Worm (Caenorhabditis elegans) whole organism, mixed stage, embryonic: Measurements from ENCODE around the gene ZC376.8.

ENCODE experiments used
- M03D4.4 ChIP-seq: sonication (generic microtip); optimal IDR thresholded peaks from 2 replicates; lab custom pipeline; 2017; ENCODE audit warnings: mild to moderate bottlenecking, missing genetic modification characterization, missing compliant biosample characterization
- bed-3 ChIP-seq: fragments of 200-800 bp; sonication (Bioruptor generic); optimal IDR thresholded peaks from 3 replicates; lab custom pipeline; 2018; ENCODE audit warnings: mild to moderate bottlenecking, missing genetic modification characterization, moderate library complexity, missing compliant biosample characterization
- blmp-1 ChIP-seq: fragments of 150-350 bp; optimal IDR thresholded peaks from 2 replicates; lab custom pipeline; 2014; ENCODE audit warnings: missing biosample characterization, missing genetic modification characterization
- ceh-39 ChIP-seq: fragments of 150-350 bp; optimal IDR thresholded peaks from 2 replicates; lab custom pipeline; 2014; ENCODE audit warnings: missing biosample characterization, missing genetic modification characterization
- ceh-43 ChIP-seq: fragments of 200-800 bp; sonication (Bioruptor generic); optimal IDR thresholded peaks from 2 replicates; lab custom pipeline; 2018; ENCODE audit warnings: mild to moderate bottlenecking, missing genetic modification characterization, moderate library complexity, missing compliant biosample characterization
- ces-1 ChIP-seq: fragments of 150-350 bp; optimal IDR thresholded peaks from 2 replicates; lab custom pipeline; 2014; ENCODE audit warnings: missing biosample characterization, missing genetic modification reagents, missing genetic modification characterization
- cnd-1 ChIP-seq: fragments of 200-800 bp; sonication (Bioruptor generic); optimal IDR thresholded peaks from 2 replicates; lab custom pipeline; 2018; ENCODE audit warnings: mild to moderate bottlenecking, missing genetic modification characterization, missing compliant biosample characterization
- elt-1 ChIP-seq: sonication (generic microtip); optimal IDR thresholded peaks from 2 replicates; lab custom pipeline; 2017; ENCODE audit warnings: missing genetic modification characterization, mild to moderate bottlenecking, missing compliant biosample characterization, antibody characterized with exemption, moderate library complexity, borderline replicate concordance; ENCODE audit not compliant: insufficient read depth
- elt-3 ChIP-seq: fragments of 150-350 bp; optimal IDR thresholded peaks from 2 replicates; lab custom pipeline; 2014; ENCODE audit warnings: missing biosample characterization, missing genetic modification characterization
- ham-2 ChIP-seq: fragments of 200-800 bp; sonication (Bioruptor generic); optimal IDR thresholded peaks from 2 replicates; lab custom pipeline; 2018; ENCODE audit warnings: mild to moderate bottlenecking, missing genetic modification characterization, missing compliant biosample characterization
- lin-13 ChIP-seq: fragments of 150-350 bp; optimal IDR thresholded peaks from 2 replicates; lab custom pipeline; 2014; ENCODE audit warnings: missing biosample characterization, missing genetic modification characterization
- lin-32 ChIP-seq: fragments of 200-800 bp; sonication (Bioruptor generic); optimal IDR thresholded peaks from 2 replicates; lab custom pipeline; 2018; ENCODE audit warnings: mild to moderate bottlenecking, missing genetic modification characterization, missing compliant biosample characterization
- lsy-2 ChIP-seq: fragments of 150-350 bp; optimal IDR thresholded peaks from 2 replicates; lab custom pipeline; 2014; ENCODE audit warnings: missing biosample characterization, missing genetic modification characterization
- mep-1 ChIP-seq: fragments of 150-350 bp; optimal IDR thresholded peaks from 2 replicates; lab custom pipeline; 2017; ENCODE audit warnings: missing biosample characterization, missing genetic modification reagents, missing genetic modification characterization, inconsistent platforms
- mls-2 ChIP-seq: sonication (generic microtip); optimal IDR thresholded peaks from 2 replicates; lab custom pipeline; 2016; ENCODE audit warnings: mild to moderate bottlenecking, missing genetic modification characterization, moderate library complexity, missing compliant biosample characterization
- nhr-12 ChIP-seq: fragments of 150-350 bp; optimal IDR thresholded peaks from 2 replicates; lab custom pipeline; 2014; ENCODE audit warnings: missing biosample characterization, missing genetic modification characterization
- nhr-2 ChIP-seq: fragments of 150-350 bp; optimal IDR thresholded peaks from 2 replicates; lab custom pipeline; 2014; ENCODE audit warnings: missing biosample characterization, missing genetic modification characterization
- nhr-28 ChIP-seq: fragments of 150-350 bp; optimal IDR thresholded peaks from 2 replicates; lab custom pipeline; 2014; ENCODE audit warnings: missing biosample characterization, missing genetic modification characterization
- nhr-76 ChIP-seq: sonication (generic microtip); optimal IDR thresholded peaks from 2 replicates; lab custom pipeline; 2017; ENCODE audit warnings: missing biosample characterization, missing genetic modification characterization
- pha-4 ChIP-seq: fragments of 150-350 bp; optimal IDR thresholded peaks from 2 replicates; lab custom pipeline; 2018; ENCODE audit warnings: missing biosample characterization, missing genetic modification reagents, missing genetic modification characterization
- sem-2 ChIP-seq: fragments of 200-800 bp; sonication (Bioruptor generic); optimal IDR thresholded peaks from 2 replicates; lab custom pipeline; 2018; ENCODE audit warnings: mild to moderate bottlenecking, missing genetic modification characterization, missing compliant biosample characterization
- snpc-4 ChIP-seq: fragments of 150-350 bp; optimal IDR thresholded peaks from 2 replicates; lab custom pipeline; 2014; ENCODE audit warnings: missing biosample characterization, missing genetic modification characterization
- unc-120 ChIP-seq: sonication (generic microtip); optimal IDR thresholded peaks from 2 replicates; lab custom pipeline; 2017; ENCODE audit warnings: missing genetic modification characterization, missing compliant biosample characterization; ENCODE audit not compliant: poor library complexity, severe bottlenecking
- unc-39 ChIP-seq: fragments of 150-350 bp; optimal IDR thresholded peaks from 2 replicates; lab custom pipeline; 2014; ENCODE audit warnings: missing biosample characterization, missing genetic modification characterization
- unc-62 ChIP-seq: fragments of 150-350 bp; optimal IDR thresholded peaks from 2 replicates; lab custom pipeline; 2014; ENCODE audit warnings: missing biosample characterization, missing genetic modification reagents, missing genetic modification characterization
- zip-8 ChIP-seq: fragments of 150-350 bp; optimal IDR thresholded peaks from 2 replicates; lab custom pipeline; 2014; ENCODE audit warnings: missing biosample characterization, missing genetic modification characterization
- ztf-11 ChIP-seq: fragments of 150-350 bp; optimal IDR thresholded peaks from 2 replicates; lab custom pipeline; 2014; ENCODE audit warnings: missing biosample characterization, missing genetic modification characterization

Gene ZC376.8

ce11 chrV:14162959-14163548 lies 17.0 kb upstream of the ZC376.8 start, which contains the start of gene srd-26:
Gene srd-26, minus strand, starts transcription at chrV:14163009.
- TF ChIP-seq unc-120 (tag; lab: Kevin White, UChicago) (no peak), bed-3 (no peak), M03D4.4 (no peak), elt-3 (no peak)

- TF ChIP-seq lsy-2 (no peak), unc-39 (tag; lab: Kevin White, UChicago) (no peak), bed-3 (no peak), blmp-1 (tag; lab: Kevin White, UChicago) (no peak), elt-3 (no peak), nhr-12 (tag; lab: Kevin White, UChicago) (no peak), nhr-2 (no peak), ces-1 (GFP tag; lab: Kevin White, UChicago) (no peak), ham-2 (GFP tag; lab: Kevin White, UChicago) (no peak), pha-4 (no peak), ceh-43 (GFP tag; lab: Kevin White, UChicago) (no peak), snpc-4 (no peak), mep-1 (tag; lab: Kevin White, UChicago) (no peak)
Measured at ce11 chrV:14165745-14166144, 14.3 kb upstream of the ZC376.8 start.

- no peak for TF ChIP-seq M03D4.4
Measured at ce11 chrV:14166630-14167029, 13.4 kb upstream of the ZC376.8 start, which contains the start of gene cest-1.1. Gene cest-1.1, minus strand, starts transcription at chrV:14166730.

ce11 chrV:14167629-14168028 lies 12.4 kb upstream of the ZC376.8 start, which contains the start of gene ocam-1:
Gene ocam-1, minus strand, starts transcription at chrV:14167729.
- no peak for TF ChIP-seq cnd-1 (tag; lab: Kevin White, UChicago)
- TF ChIP-seq elt-1 (tag; lab: Kevin White, UChicago), result no peak
- no peak for TF ChIP-seq elt-3
- no peak for TF ChIP-seq zip-8 (tag; lab: Kevin White, UChicago)
- no peak for TF ChIP-seq nhr-28 (tag; lab: Kevin White, UChicago)
- TF ChIP-seq nhr-2, result no peak
- TF ChIP-seq nhr-12 (tag; lab: Kevin White, UChicago), result no peak
- TF ChIP-seq lin-13 (tag; lab: Kevin White, UChicago), result no peak
- TF ChIP-seq mep-1 (tag; lab: Kevin White, UChicago), result no peak
- no peak for TF ChIP-seq ceh-39 (tag; lab: Kevin White, UChicago)
- no peak for TF ChIP-seq ces-1 (GFP tag; lab: Kevin White, UChicago)
- TF ChIP-seq lin-32, result no peak
- no peak for TF ChIP-seq ztf-11 (tag; lab: Kevin White, UChicago)
- no peak for TF ChIP-seq ham-2 (GFP tag; lab: Kevin White, UChicago)
- no peak for TF ChIP-seq sem-2 (GFP tag; lab: Kevin White, UChicago)
- TF ChIP-seq unc-62 (GFP tag; lab: Kevin White, UChicago), result no peak
- TF ChIP-seq lsy-2, result no peak

- no peak for TF ChIP-seq ces-1 (GFP tag; lab: Kevin White, UChicago)
- TF ChIP-seq ceh-39 (tag; lab: Kevin White, UChicago), result no peak
Measured at ce11 chrV:14171284-14171683, 8.8 kb upstream of the ZC376.8 start, which contains the start of gene cest-2.1. Gene cest-2.1, minus strand, starts transcription at chrV:14171481.

- TF ChIP-seq zip-8 (tag; lab: Kevin White, UChicago), result peak; percentile 85
- no peak for TF ChIP-seq nhr-76
Measured at ce11 chrV:14175216-14175615, 4.8 kb upstream of the ZC376.8 start, which contains the start of gene cest-2.2. Gene cest-2.2, minus strand, starts transcription at chrV:14175355.

- no peak for TF ChIP-seq elt-1 (tag; lab: Kevin White, UChicago)
- TF ChIP-seq zip-8 (tag; lab: Kevin White, UChicago), result no peak
- no peak for TF ChIP-seq mls-2 (tag; lab: Kevin White, UChicago)
Measured at ce11 chrV:14176572-14176971, 3.5 kb upstream of the ZC376.8 start.
